Fruit fly (Drosophila melanogaster): ENCODE measurements around the gene Daxx.

The Daxx gene

dm6 chr2L:6536044-6536581 lies 55.4 kb downstream of the Daxx start (continued):
- TF ChIP-seq CG9797 (GFP tag; optimal IDR thresholded peaks at IDR 0.05) (no peak), CG17829 (tag; optimal IDR thresholded peaks at IDR 0.05) (no peak), Vsx1 (GFP tag; optimal IDR thresholded peaks at IDR 0.05) (no peak), tin (GFP tag; optimal IDR thresholded peaks at IDR 0.05) (no peak), Hr3 (GFP tag; optimal IDR thresholded peaks at IDR 0.05) (no peak), z (GFP tag; IDR thresholded peaks at IDR 0.05) (peak; percentile 100), scrt (GFP tag; optimal IDR thresholded peaks at IDR 0.05) (no peak), zf30C (GFP tag; optimal IDR thresholded peaks at IDR 0.05) (peak; percentile 64), ems (GFP tag; optimal IDR thresholded peaks at IDR 0.05) (no peak), sob (GFP tag; IDR thresholded peaks at IDR 0.05) (no peak), slbo (GFP tag; IDR thresholded peaks at IDR 0.05) (no peak), CG15269 (tag; optimal IDR thresholded peaks at IDR 0.05) (no peak), Xbp1 (GFP tag; optimal IDR thresholded peaks at IDR 0.05) (no peak), dm (GFP tag; optimal IDR thresholded peaks at IDR 0.05) (no peak), btn (GFP tag; optimal IDR thresholded peaks at IDR 0.05) (no peak), vnd (GFP tag; IDR thresholded peaks at IDR 0.05; ENCODE audit: partially characterized antibody) (no peak), lab (GFP tag; optimal IDR thresholded peaks at IDR 0.05) (no peak), Blimp-1 (GFP tag; optimal IDR thresholded peaks at IDR 0.05) (no peak), trh (GFP tag; optimal IDR thresholded peaks at IDR 0.05) (no peak), crc (GFP tag; optimal IDR thresholded peaks at IDR 0.05) (no peak), hth (optimal IDR thresholded peaks at IDR 0.05) (no peak), HHEX (GFP tag; optimal IDR thresholded peaks at IDR 0.05) (no peak), slou (GFP tag; optimal IDR thresholded peaks at IDR 0.05) (no peak), nau (GFP tag; optimal IDR thresholded peaks at IDR 0.05) (no peak), CG31441 (GFP tag; IDR thresholded peaks at IDR 0.05) (no peak), crol (GFP tag; IDR thresholded peaks at IDR 0.05) (0 out of 2 replicates have a peak, but pooled peaks have one; percentile 7), Mrtf (GFP tag; IDR thresholded peaks at IDR 0.05) (no peak), CG14667 (GFP tag; IDR thresholded peaks at IDR 0.05) (no peak), amos (GFP tag; IDR thresholded peaks at IDR 0.05; ENCODE audit: partially characterized antibody) (peak; percentile 60; the same call in 1 of the 2 replicates), YL-1 (GFP tag; optimal IDR thresholded peaks at IDR 0.05) (no peak), Kr (GFP tag; optimal IDR thresholded peaks at IDR 0.05) (no peak), pros (GFP tag; optimal IDR thresholded peaks at IDR 0.05) (peak; percentile 66), Lim3 (GFP tag; IDR thresholded peaks at IDR 0.05) (no peak), zfh2 (GFP tag; optimal IDR thresholded peaks at IDR 0.05) (no peak), CG30431 (GFP tag; optimal IDR thresholded peaks at IDR 0.05) (no peak), sens-2 (GFP tag; IDR thresholded peaks at IDR 0.05) (no peak), dysf (GFP tag; IDR thresholded peaks at IDR 0.05) (no peak), luna (GFP tag; optimal IDR thresholded peaks at IDR 0.05) (no peak), CG10979 (tag; optimal IDR thresholded peaks at IDR 0.05) (no peak), Rx (GFP tag; IDR thresholded peaks at IDR 0.05) (no peak), chinmo (GFP tag; IDR thresholded peaks at IDR 0.05; ENCODE audit: partially characterized antibody) (peak; percentile 82; the same call in 1 of the 4 replicates), hkb (optimal IDR thresholded peaks at IDR 0.05) (no peak), hkb (GFP tag; IDR thresholded peaks at IDR 0.05) (no peak), Hr51 (GFP tag; optimal IDR thresholded peaks at IDR 0.05) (no peak), CG10274 (GFP tag; optimal IDR thresholded peaks at IDR 0.05) (no peak), CG11560 (tag; IDR thresholded peaks at IDR 0.05) (no peak), CG7786 (GFP tag; optimal IDR thresholded peaks at IDR 0.05) (no peak), bcd (GFP tag; optimal IDR thresholded peaks at IDR 0.05) (no peak), Fer3 (tag; optimal IDR thresholded peaks at IDR 0.05) (no peak), maf-S (GFP tag; optimal IDR thresholded peaks at IDR 0.05) (no peak), CG4617 (GFP tag; optimal IDR thresholded peaks at IDR 0.05; ENCODE audit: borderline replicate concordance) (no peak), Hand (GFP tag; optimal IDR thresholded peaks at IDR 0.05) (no peak)

Measured in whole organism, embryonic.